Fruit fly (Drosophila melanogaster): ENCODE data around the gene gzl.

The gzl gene

DNA sequence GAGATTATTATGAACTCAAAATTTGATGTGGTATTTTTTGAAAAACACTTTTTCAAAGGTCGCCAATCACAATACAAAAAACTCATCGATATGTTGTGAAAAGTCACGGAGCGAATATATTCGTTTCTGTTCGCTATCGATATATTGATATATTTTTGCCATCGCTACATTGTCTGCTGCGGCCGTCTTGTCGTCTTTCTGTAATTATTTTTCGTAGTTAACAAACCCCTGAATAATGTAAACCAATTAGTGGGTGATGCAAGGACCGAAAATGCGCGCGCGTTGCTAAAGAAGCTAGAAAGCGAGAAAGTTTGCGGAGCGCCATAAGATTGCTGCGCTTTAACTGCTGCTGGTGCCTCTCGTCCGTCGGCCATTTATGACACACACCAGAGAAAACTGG is 32.0 kb upstream of the gzl start, which contains the start of gene Pak (continued):
- TF ChIP-seq tap (tag; optimal IDR thresholded peaks at IDR 0.05) (no peak), Ada2b (GFP tag; IDR thresholded peaks at IDR 0.05) (no peak), usp (GFP tag; optimal IDR thresholded peaks at IDR 0.05) (no peak), zfh2 (GFP tag; optimal IDR thresholded peaks at IDR 0.05) (peak; percentile 7), pzg (GFP tag; optimal IDR thresholded peaks at IDR 0.05) (peak; percentile 77), slbo (GFP tag; IDR thresholded peaks at IDR 0.05) (peak; percentile 33; the same call in 1 of the 2 replicates), CG9609 (GFP tag; optimal IDR thresholded peaks at IDR 0.05) (no peak), bowl (GFP tag; IDR thresholded peaks at IDR 0.05) (no peak), tll (GFP tag; optimal IDR thresholded peaks at IDR 0.05) (peak in 1 of 2 experiments; percentile 36), CG9876 (GFP tag; optimal IDR thresholded peaks at IDR 0.05) (no peak), CG32772 (GFP tag; IDR thresholded peaks at IDR 0.05) (no peak), Sry-δ (GFP tag; optimal IDR thresholded peaks at IDR 0.05) (peak; percentile 97), CG8924 (tag; optimal IDR thresholded peaks at IDR 0.05) (no peak), CG13424 (tag; optimal IDR thresholded peaks at IDR 0.05) (no peak), amos (GFP tag; IDR thresholded peaks at IDR 0.05; ENCODE audit: partially characterized antibody) (peak; percentile 97), klu (GFP tag; IDR thresholded peaks at IDR 0.05) (no peak), PHDP (tag; optimal IDR thresholded peaks at IDR 0.05) (no peak), CG11398 (GFP tag; optimal IDR thresholded peaks at IDR 0.05) (no peak), mld (GFP tag; IDR thresholded peaks at IDR 0.05; ENCODE audit: partially characterized antibody) (peak; percentile 93), MESR4 (GFP tag; optimal IDR thresholded peaks at IDR 0.05) (peak; percentile 85), Gsc (GFP tag; IDR thresholded peaks at IDR 0.05) (no peak), pan (optimal IDR thresholded peaks at IDR 0.05) (no peak), pan (GFP tag; optimal IDR thresholded peaks at IDR 0.05 in 1 of 2, IDR thresholded peaks at IDR 0.05 in 1 of 2) (no peak), Sry-β (GFP tag; optimal IDR thresholded peaks at IDR 0.05) (no peak), Hmr (GFP tag; optimal IDR thresholded peaks at IDR 0.05) (no peak), CG30431 (GFP tag; optimal IDR thresholded peaks at IDR 0.05) (no peak), CG1647 (GFP tag; optimal IDR thresholded peaks at IDR 0.05) (no peak), CG9727 (GFP tag; optimal IDR thresholded peaks at IDR 0.05) (no peak), en (GFP tag; optimal IDR thresholded peaks at IDR 0.05) (no peak), CG2120 (GFP tag; optimal IDR thresholded peaks at IDR 0.05) (peak; percentile 26), pb (GFP tag; optimal IDR thresholded peaks at IDR 0.05) (no peak), CG7786 (GFP tag; optimal IDR thresholded peaks at IDR 0.05) (no peak), CG3995 (GFP tag; optimal IDR thresholded peaks at IDR 0.05) (peak; percentile 98), bbx (GFP tag; IDR thresholded peaks at IDR 0.05; ENCODE audit: partially characterized antibody) (peak; percentile 93), croc (GFP tag; conservative IDR thresholded peaks at IDR 0.05) (no peak), Bgb (GFP tag; IDR thresholded peaks at IDR 0.05; ENCODE audit: partially characterized antibody) (peak; percentile 96), scrt (GFP tag; optimal IDR thresholded peaks at IDR 0.05) (no peak), Atf3 (GFP tag; optimal IDR thresholded peaks at IDR 0.05) (no peak), CG43689 (GFP tag; IDR thresholded peaks at IDR 0.05) (no peak), gem (tag; optimal IDR thresholded peaks at IDR 0.05) (peak; percentile 46), Dp (GFP tag; optimal IDR thresholded peaks at IDR 0.05) (peak; percentile 64), her (GFP tag; optimal IDR thresholded peaks at IDR 0.05) (no peak), chn (GFP tag; optimal IDR thresholded peaks at IDR 0.05) (no peak), CG9932 (GFP tag; IDR thresholded peaks at IDR 0.05) (peak; percentile 46; the same call in 1 of the 2 replicates), Stat92E (GFP tag; optimal IDR thresholded peaks at IDR 0.05) (no peak), CG12659 (GFP tag; optimal IDR thresholded peaks at IDR 0.05) (peak; percentile 62), CG12744 (GFP tag; optimal IDR thresholded peaks at IDR 0.05) (no peak), Mes4 (GFP tag; optimal IDR thresholded peaks at IDR 0.05) (no peak), Hey (tag; optimal IDR thresholded peaks at IDR 0.05) (no peak), pfk (GFP tag; optimal IDR thresholded peaks at IDR 0.05) (no peak), CG33213 (GFP tag; optimal IDR thresholded peaks at IDR 0.05) (peak; percentile 45)
